Fruit fly (Drosophila melanogaster) whole organism, embryonic: ENCODE results near the gene Arp1.

Experiments
- BtbVII ChIP-seq: fragments of 200-800 bp; sonication (Bioruptor generic); optimal IDR thresholded peaks from 3 replicates; lab custom pipeline; 2017; ENCODE audit warnings: missing biosample characterization, mild to moderate bottlenecking, missing genetic modification characterization
- CG10543 ChIP-seq: fragments of 200-800 bp; sonication (Bioruptor generic); optimal IDR thresholded peaks from 3 replicates; lab custom pipeline; 2017; ENCODE audit warnings: missing biosample characterization, mild to moderate bottlenecking, missing genetic modification characterization, moderate library complexity
- CG10565 ChIP-seq: fragments of 200-800 bp; sonication (Bioruptor generic); optimal IDR thresholded peaks from 3 replicates; lab custom pipeline; 2016; ENCODE audit warnings: missing biosample characterization, mild to moderate bottlenecking, missing genetic modification characterization
- CG10654 ChIP-seq: fragments of 200-800 bp; sonication (Bioruptor generic); optimal IDR thresholded peaks from 2 replicates; lab custom pipeline; 2016; ENCODE audit warnings: missing biosample characterization, missing genetic modification characterization
- CG10959 ChIP-seq: fragments of 200-800 bp; sonication (Bioruptor generic); IDR thresholded peaks from 2 replicates; pipeline ENCODE4 v1.3.6; 2022; ENCODE audit warnings: missing biosample characterization, missing genetic modification characterization
- CG11093 ChIP-seq: fragments of 200-800 bp; sonication (Bioruptor generic); IDR thresholded peaks from 3 replicates; pipeline ENCODE4 v1.3.6; 2022; ENCODE audit warnings: missing biosample characterization, missing genetic modification characterization
- CG11456 ChIP-seq: fragments of 200-800 bp; sonication (Bioruptor generic); IDR thresholded peaks from 3 replicates; pipeline ENCODE4 v1.3.6; 2022; ENCODE audit warnings: missing biosample characterization, missing genetic modification characterization
- CG11695 ChIP-seq: fragments of 200-800 bp; sonication (Bioruptor generic); IDR thresholded peaks from 3 replicates; pipeline ENCODE4 v1.3.6; 2022; ENCODE audit warnings: missing biosample characterization, missing genetic modification characterization
- CG12104 ChIP-seq: fragments of 200-800 bp; sonication (Bioruptor generic); optimal IDR thresholded peaks from 3 replicates; lab custom pipeline; 2016; ENCODE audit warnings: missing biosample characterization, missing genetic modification characterization
- CG13894 ChIP-seq: fragments of 200-800 bp; sonication (Bioruptor generic); optimal IDR thresholded peaks from 3 replicates; lab custom pipeline; 2018; ENCODE audit warnings: missing biosample characterization, mild to moderate bottlenecking, missing genetic modification characterization, moderate library complexity
- CG14710 ChIP-seq: fragments of 200-800 bp; sonication (Bioruptor generic); optimal IDR thresholded peaks from 3 replicates; lab custom pipeline; 2019; ENCODE audit warnings: missing biosample characterization, mild to moderate bottlenecking, missing genetic modification characterization, moderate library complexity
- CG15073 ChIP-seq: fragments of 200-800 bp; sonication (Bioruptor generic); optimal IDR thresholded peaks from 2 replicates; lab custom pipeline; 2016; ENCODE audit warnings: missing biosample characterization, missing genetic modification characterization
- CG18619 ChIP-seq: fragments of 200-800 bp; sonication (Bioruptor generic); optimal IDR thresholded peaks from 3 replicates; lab custom pipeline; 2017; ENCODE audit warnings: missing biosample characterization, mild to moderate bottlenecking, missing genetic modification characterization
- CG34376 ChIP-seq: fragments of 200-800 bp; sonication (Bioruptor generic); optimal IDR thresholded peaks from 2 replicates; lab custom pipeline; 2018; ENCODE audit warnings: missing biosample characterization, mild to moderate bottlenecking, missing genetic modification characterization
- CG34422 ChIP-seq: fragments of 200-800 bp; sonication (Bioruptor generic); IDR thresholded peaks from 3 replicates; pipeline ENCODE4 v1.3.6; 2022; ENCODE audit warnings: missing biosample characterization, missing genetic modification characterization
- CG3726 ChIP-seq: fragments of 200-800 bp; sonication (Bioruptor generic); IDR thresholded peaks from 3 replicates; pipeline ENCODE4, ENCODE4 v1.3.6; 2022; ENCODE audit warnings: missing biosample characterization, missing genetic modification characterization
- CG4820 ChIP-seq: fragments of 200-800 bp; sonication (Bioruptor generic); optimal IDR thresholded peaks from 3 replicates; lab custom pipeline; 2016; ENCODE audit warnings: missing biosample characterization, missing genetic modification characterization
- CG6175 ChIP-seq: fragments of 200-800 bp; sonication (Bioruptor generic); IDR thresholded peaks from 3 replicates; pipeline ENCODE4 v1.3.6; 2022; ENCODE audit warnings: missing biosample characterization, missing genetic modification characterization
- CG6854 ChIP-seq: fragments of 200-800 bp; sonication (Bioruptor generic); optimal IDR thresholded peaks from 3 replicates; lab custom pipeline; 2017; ENCODE audit warnings: missing biosample characterization, mild to moderate bottlenecking, missing genetic modification characterization
- CG9797 ChIP-seq: fragments of 200-800 bp; sonication (Bioruptor generic); optimal IDR thresholded peaks from 3 replicates; lab custom pipeline; 2018; ENCODE audit warnings: missing biosample characterization, mild to moderate bottlenecking, missing genetic modification characterization
- Chrac-16 ChIP-seq: fragments of 200-800 bp; sonication (Bioruptor generic); optimal IDR thresholded peaks from 3 replicates; lab custom pipeline; 2016; ENCODE audit warnings: missing biosample characterization, missing genetic modification characterization
- D19A ChIP-seq: fragments of 200-800 bp; optimal IDR thresholded peaks from 3 replicates; lab custom pipeline; 2019; ENCODE audit warnings: missing biosample characterization, mild to moderate bottlenecking, missing genetic modification characterization, moderate library complexity
- Eip74EF ChIP-seq, 2 experiments: fragments of 200-800 bp in 1 of 2; fragments of >200 bp in 1 of 2; sonication (Bioruptor generic) in 1 of 2; optimal IDR thresholded peaks; 2 replicates each; lab custom pipeline; 2017 to 2019; ENCODE audit warnings: missing biosample characterization in 2 of 2, missing genetic modification characterization in 2 of 2, mild to moderate bottlenecking in 1 of 2, moderate library complexity in 1 of 2
- HHEX ChIP-seq: fragments of 200-800 bp; sonication (Bioruptor generic); optimal IDR thresholded peaks from 3 replicates; lab custom pipeline; 2017; ENCODE audit warnings: missing biosample characterization, mild to moderate bottlenecking, missing genetic modification characterization, missing genetic modification reagents
- Hmr ChIP-seq: fragments of 200-800 bp; sonication (Bioruptor generic); optimal IDR thresholded peaks from 3 replicates; lab custom pipeline; 2017; ENCODE audit warnings: mild to moderate bottlenecking, missing biosample characterization, missing genetic modification reagents, missing genetic modification characterization
- Hr78 ChIP-seq, 2 experiments: fragments of 200-800 bp in 1 of 2; fragments of >200 bp in 1 of 2; sonication (Bioruptor generic) in 1 of 2; optimal IDR thresholded peaks; 2 replicates each; lab custom pipeline; 2017 to 2019; ENCODE audit warnings: missing biosample characterization in 2 of 2, missing genetic modification characterization in 2 of 2, mild to moderate bottlenecking in 1 of 2, moderate library complexity in 1 of 2
- Mad ChIP-seq: fragments of 200-800 bp; sonication (Bioruptor generic); optimal IDR thresholded peaks from 2 replicates; lab custom pipeline; 2016; ENCODE audit warnings: missing biosample characterization, missing genetic modification characterization
- Meics ChIP-seq: fragments of 200-800 bp; sonication (Bioruptor generic); optimal IDR thresholded peaks from 2 replicates; lab custom pipeline; 2017; ENCODE audit warnings: missing biosample characterization, mild to moderate bottlenecking, missing genetic modification characterization
- Mrtf ChIP-seq: fragments of 200-800 bp; sonication (Bioruptor generic); IDR thresholded peaks from 3 replicates; pipeline ENCODE4 v1.3.6; 2022; ENCODE audit warnings: missing biosample characterization, missing genetic modification characterization
- PHDP ChIP-seq: fragments of 200-800 bp; sonication (Bioruptor generic); optimal IDR thresholded peaks from 3 replicates; lab custom pipeline; 2018; ENCODE audit warnings: missing biosample characterization, mild to moderate bottlenecking, missing genetic modification characterization, moderate library complexity
- Ssrp ChIP-seq: fragments of 200-800 bp; sonication (Bioruptor generic); optimal IDR thresholded peaks from 2 replicates; lab custom pipeline; 2018; ENCODE audit warnings: missing biosample characterization, mild to moderate bottlenecking, missing genetic modification characterization, moderate library complexity
- Xbp1 ChIP-seq: fragments of 200-800 bp; sonication (Bioruptor generic); optimal IDR thresholded peaks from 3 replicates; lab custom pipeline; 2016; ENCODE audit warnings: missing biosample characterization, mild to moderate bottlenecking, missing genetic modification characterization
- dati ChIP-seq: fragments of 200-800 bp; sonication (Bioruptor generic); IDR thresholded peaks from 2 replicates; pipeline ENCODE4 v1.3.6; 2022; ENCODE audit warnings: missing biosample characterization, missing genetic modification characterization
- dysf ChIP-seq: fragments of 200-800 bp; sonication (Bioruptor generic); IDR thresholded peaks from 3 replicates; pipeline ENCODE4 v1.3.6; 2022; ENCODE audit warnings: missing biosample characterization, missing genetic modification characterization
- ems ChIP-seq: fragments of 200-800 bp; sonication (Bioruptor generic); optimal IDR thresholded peaks from 3 replicates; lab custom pipeline; 2016; ENCODE audit warnings: missing biosample characterization, missing genetic modification characterization
- gce ChIP-seq: fragments of 200-800 bp; sonication (Bioruptor generic); IDR thresholded peaks from 3 replicates; pipeline ENCODE4 v1.3.6; 2022; ENCODE audit warnings: missing biosample characterization, missing genetic modification characterization
- kah ChIP-seq: fragments of 200-800 bp; sonication (Bioruptor generic); optimal IDR thresholded peaks from 2 replicates; lab custom pipeline; 2018; ENCODE audit warnings: missing biosample characterization, mild to moderate bottlenecking, missing genetic modification characterization
- kay ChIP-seq: fragments of 200-800 bp; sonication (Bioruptor generic); optimal IDR thresholded peaks from 2 replicates; lab custom pipeline; 2016; ENCODE audit warnings: missing biosample characterization, missing genetic modification characterization
- lilli ChIP-seq: fragments of 200-800 bp; sonication (Bioruptor generic); optimal IDR thresholded peaks from 3 replicates; lab custom pipeline; 2016; ENCODE audit warnings: missing biosample characterization, missing genetic modification characterization
- prd ChIP-seq, 3 experiments: fragments of >200 bp in 2 of 3; fragments of 200-800 bp in 1 of 3; sonication (Bioruptor generic) in 1 of 3; optimal IDR thresholded peaks in 2 of 3; IDR thresholded peaks in 1 of 3; 2 replicates in 2 of 3; 3 replicates in 1 of 3; pipeline versions ENCODE4 v1.3.6 to Lab custom; 2017 to 2022; ENCODE audit warnings: missing biosample characterization in 1 of 3, missing genetic modification characterization in 1 of 3
- pzg ChIP-seq: fragments of 200-800 bp; sonication (Bioruptor generic); optimal IDR thresholded peaks from 3 replicates; lab custom pipeline; 2018; ENCODE audit warnings: missing biosample characterization, mild to moderate bottlenecking, missing genetic modification characterization, moderate library complexity
- sens ChIP-seq: fragments of 200-800 bp; sonication (Bioruptor generic); peaks from one replicate; lab custom pipeline; 2016; ENCODE audit warnings: missing biosample characterization, missing genetic modification characterization
- so ChIP-seq: fragments of 200-800 bp; sonication (Bioruptor generic); IDR thresholded peaks from 3 replicates; pipeline ENCODE4 v1.3.6; 2022; ENCODE audit warnings: missing biosample characterization, missing genetic modification characterization
- ssp ChIP-seq: fragments of 200-800 bp; sonication (Bioruptor generic); IDR thresholded peaks from 2 replicates; pipeline ENCODE4 v1.3.6; 2022; ENCODE audit warnings: missing biosample characterization, missing genetic modification characterization
- sug ChIP-seq: fragments of 200-800 bp; optimal IDR thresholded peaks from 2 replicates; lab custom pipeline; 2019; ENCODE audit warnings: missing biosample characterization, mild to moderate bottlenecking, missing genetic modification characterization, moderate library complexity
- tap ChIP-seq: fragments of 200-800 bp; optimal IDR thresholded peaks from 3 replicates; lab custom pipeline; 2019; ENCODE audit warnings: missing biosample characterization, mild to moderate bottlenecking, missing genetic modification characterization, moderate library complexity
- trem ChIP-seq: fragments of 200-800 bp; optimal IDR thresholded peaks from 3 replicates; lab custom pipeline; 2019; ENCODE audit warnings: missing biosample characterization, mild to moderate bottlenecking, missing genetic modification characterization, moderate library complexity
- trh ChIP-seq: fragments of 200-800 bp; sonication (Bioruptor generic); optimal IDR thresholded peaks from 2 replicates; lab custom pipeline; 2016; ENCODE audit warnings: missing biosample characterization, missing genetic modification characterization
- twi ChIP-seq: fragments of 200-800 bp; optimal IDR thresholded peaks from 2 replicates; lab custom pipeline; 2019; ENCODE audit warnings: missing biosample characterization, mild to moderate bottlenecking, missing genetic modification characterization, moderate library complexity

Arp1 gene

dm6 chr3R:12722392-12722914 lies 30.9 kb downstream of the Arp1 start, which contains the start of gene Men (continued):
- TF ChIP-seq CG13894 (tag; lab: Kevin White, UChicago), result peak; percentile 27
- peak; percentile 48 for TF ChIP-seq CG12104 (GFP tag; lab: Kevin White, UChicago)
- TF ChIP-seq kay (GFP tag; lab: Kevin White, UChicago), result peak; percentile 45
- no peak for TF ChIP-seq CG10565 (GFP tag; lab: Kevin White, UChicago)
- 0 out of 2 replicates have a peak, but pooled peaks have one; percentile 11 for TF ChIP-seq CG10959
- TF ChIP-seq Chrac-16 (GFP tag; lab: Kevin White, UChicago), result peak; percentile 20
- TF ChIP-seq CG3726 (GFP tag; lab: Robert Waterston, UW), result 0 out of 3 replicates have a peak, but pooled peaks have one; percentile 24
- no peak for TF ChIP-seq CG15073 (GFP tag; lab: Kevin White, UChicago)
- TF ChIP-seq gce (GFP tag; lab: Robert Waterston, UW), result no peak; the same call in 2 of the 3 replicates
- TF ChIP-seq twi (tag; lab: Kevin White, UChicago), result peak; percentile 34
- peak; percentile 26 for TF ChIP-seq lilli (GFP tag; lab: Kevin White, UChicago)
- no peak for TF ChIP-seq trh (GFP tag; lab: Kevin White, UChicago)
- peak; percentile 40 for TF ChIP-seq CG4820 (GFP tag; lab: Kevin White, UChicago)
- peak; percentile 49; the same call in 1 of the 2 replicates for TF ChIP-seq dati
- TF ChIP-seq CG11456 (GFP tag; lab: Robert Waterston, UW), result 0 out of 3 replicates have a peak, but pooled peaks have one; percentile 20
- peak; percentile 49 for TF ChIP-seq ssp (GFP tag; lab: Robert Waterston, UW)
- peak; percentile 45 for TF ChIP-seq CG18619 (GFP tag; lab: Kevin White, UChicago)
- peak; percentile 49; the same call in 1 of the 3 replicates for TF ChIP-seq CG11093 (GFP tag; lab: Robert Waterston, UW)
- peak; percentile 66 for TF ChIP-seq Hmr (GFP tag; lab: Kevin White, UChicago)
- TF ChIP-seq sug (tag; lab: Kevin White, UChicago), result peak; percentile 62
- peak; percentile 82 for TF ChIP-seq sens (GFP tag; lab: Kevin White, UChicago)
- TF ChIP-seq CG11695 (GFP tag; lab: Robert Waterston, UW), result peak; percentile 67; the same call in 1 of the 3 replicates
- peak; percentile 31 for TF ChIP-seq CG10543 (GFP tag; lab: Kevin White, UChicago)
- peak; percentile 45 for TF ChIP-seq CG6854 (GFP tag; lab: Kevin White, UChicago)
- peak; percentile 16 for TF ChIP-seq kah (GFP tag; lab: Kevin White, UChicago)
- TF ChIP-seq CG14710 (tag; lab: Kevin White, UChicago), result peak; percentile 43
- no peak for TF ChIP-seq CG34376 (GFP tag; lab: Kevin White, UChicago)
- TF ChIP-seq Mad (GFP tag; lab: Kevin White, UChicago), result no peak
- peak; percentile 19 for TF ChIP-seq ems
- peak; percentile 80 for TF ChIP-seq dysf
- peak; percentile 22 for TF ChIP-seq CG10654 (GFP tag; lab: Kevin White, UChicago)
- peak; percentile 11 for TF ChIP-seq trem
- TF ChIP-seq Xbp1 (GFP tag; lab: Kevin White, UChicago), result peak; percentile 30
- 0 out of 3 replicates have a peak, but pooled peaks have one; percentile 20 for TF ChIP-seq Mrtf (GFP tag; lab: Robert Waterston, UW)
- peak; percentile 59; the same call in 1 of the 3 replicates for TF ChIP-seq so (GFP tag; lab: Robert Waterston, UW)
- TF ChIP-seq Ssrp, result peak; percentile 69
- peak; percentile 28 for TF ChIP-seq BtbVII
- no peak for TF ChIP-seq pzg (GFP tag; lab: Kevin White, UChicago)
- TF ChIP-seq CG34422, result no peak
- peak; percentile 62 for TF ChIP-seq D19A
- peak; percentile 24 for TF ChIP-seq tap (tag; lab: Kevin White, UChicago)
- TF ChIP-seq CG6175 (GFP tag; lab: Robert Waterston, UW), result no peak
- peak; percentile 63 for TF ChIP-seq Meics
- peak; percentile 49 for TF ChIP-seq PHDP (tag; lab: Kevin White, UChicago)
- no peak for TF ChIP-seq prd (optimal IDR thresholded peaks at IDR 0.05; lab: Kevin White, UChicago)
- peak; percentile 48; the same call in 1 of the 3 replicates for TF ChIP-seq prd (GFP tag; IDR thresholded peaks at IDR 0.05; lab: Robert Waterston, UW)
- TF ChIP-seq Hr78 (GFP tag; optimal IDR thresholded peaks at IDR 0.05; lab: Kevin White, UChicago), result peak in 1 of 2 experiments; percentile 14
- TF ChIP-seq CG9797, result no peak
- peak in 1 of 2 experiments; percentile 59 for TF ChIP-seq Eip74EF (GFP tag; optimal IDR thresholded peaks at IDR 0.05; lab: Kevin White, UChicago)
- TF ChIP-seq HHEX (GFP tag; lab: Kevin White, UChicago), result peak; percentile 39
